Worm (Caenorhabditis elegans): ENCODE measurements around the gene W07G4.7.

- TF ChIP-seq pqm-1 (tag; optimal IDR thresholded peaks at IDR 0.05) (no peak), ceh-48 (tag; optimal IDR thresholded peaks at IDR 0.05) (no peak), unc-55 (GFP tag; optimal IDR thresholded peaks at IDR 0.05) (no peak), F13H6.1 (tag; optimal IDR thresholded peaks at IDR 0.05) (no peak), ahr-1 (tag; optimal IDR thresholded peaks at IDR 0.05) (no peak)
Observed at ce11 chrV:13081197-13081747, 46.8 kb upstream of the W07G4.7 start.

All from whole organism, late embryonic.